Fruit fly (Drosophila melanogaster) whole organism, wandering third instar larva: ENCODE data around the gene CG13306.

Source experiments
- Abd-B ChIP-seq: fragments of >200 bp; optimal IDR thresholded peaks from 2 replicates; lab custom pipeline; 2017; ENCODE audit warnings: missing biosample characterization, missing genetic modification characterization
- CG32264 ChIP-seq: fragments of 200-800 bp; sonication (Bioruptor generic); optimal IDR thresholded peaks from 2 replicates; lab custom pipeline; 2016; ENCODE audit warnings: missing biosample characterization, missing genetic modification characterization
- CG9705 ChIP-seq: fragments of 200-800 bp; sonication (Bioruptor generic); optimal IDR thresholded peaks from 2 replicates; lab custom pipeline; 2018; ENCODE audit warnings: missing biosample characterization, mild to moderate bottlenecking, missing genetic modification characterization
- CrebA ChIP-seq: fragments of 200-800 bp; sonication (Bioruptor generic); optimal IDR thresholded peaks from 2 replicates; lab custom pipeline; 2016; ENCODE audit warnings: missing biosample characterization, mild to moderate bottlenecking, missing genetic modification characterization, borderline replicate concordance
- Dfd ChIP-seq: fragments of >200 bp; optimal IDR thresholded peaks from 2 replicates; lab custom pipeline; 2017; ENCODE audit warnings: missing biosample characterization, missing genetic modification characterization
- Dif ChIP-seq: fragments of 200-275, 200-300 bp; sonication (Bioruptor generic); optimal IDR thresholded peaks from 2 replicates; lab custom pipeline; 2018; ENCODE audit warnings: missing biosample characterization, missing genetic modification characterization; ENCODE audit not compliant: partially characterized antibody
- GATAd ChIP-seq: sonication (Bioruptor generic); optimal IDR thresholded peaks from 2 replicates; lab custom pipeline; 2016; ENCODE audit warnings: missing biosample characterization, missing genetic modification characterization
- HLH106 ChIP-seq: fragments of 200-800 bp; optimal IDR thresholded peaks from 3 replicates; lab custom pipeline; 2019; ENCODE audit warnings: missing biosample characterization, mild to moderate bottlenecking, missing genetic modification characterization, moderate library complexity
- Hnf4 ChIP-seq: fragments of 200-800 bp; sonication (Bioruptor generic); optimal IDR thresholded peaks from 2 replicates; lab custom pipeline; 2016; ENCODE audit warnings: missing biosample characterization, mild to moderate bottlenecking, missing genetic modification characterization
- Hr78 ChIP-seq: fragments of >200 bp; optimal IDR thresholded peaks from 2 replicates; lab custom pipeline; 2017; ENCODE audit warnings: missing biosample characterization, missing genetic modification characterization
- Hr83 ChIP-seq: fragments of 200-300 bp; sonication (Bioruptor generic); optimal IDR thresholded peaks from 2 replicates; lab custom pipeline; 2016; ENCODE audit warnings: missing biosample characterization, mild to moderate bottlenecking, missing genetic modification characterization, moderate library complexity; ENCODE audit not compliant: poor library complexity, severe bottlenecking
- Jra ChIP-seq: sonication (Bioruptor generic); optimal IDR thresholded peaks from 2 replicates; lab custom pipeline; 2016; ENCODE audit warnings: missing biosample characterization, missing genetic modification characterization
- Mio ChIP-seq: sonication (Bioruptor generic); optimal IDR thresholded peaks from 2 replicates; lab custom pipeline; 2016; ENCODE audit warnings: missing biosample characterization, missing genetic modification characterization
- Myc ChIP-seq: fragments of >200 bp; optimal IDR thresholded peaks from 2 replicates; lab custom pipeline; 2017
- N ChIP-seq: fragments of >200 bp; optimal IDR thresholded peaks from 2 replicates; lab custom pipeline; 2018; ENCODE audit warnings: missing biosample characterization, missing external identifiers, missing genetic modification characterization
- OdsH ChIP-seq: fragments of 200-800 bp; sonication (Bioruptor generic); optimal IDR thresholded peaks from 2 replicates; lab custom pipeline; 2016; ENCODE audit warnings: missing biosample characterization, mild to moderate bottlenecking, missing genetic modification characterization
- Rel ChIP-seq, 2 experiments: fragments of 200-800 bp; sonication (Bioruptor generic) in 1 of 2; optimal IDR thresholded peaks; 2 replicates in 1 of 2; 3 replicates in 1 of 2; lab custom pipeline; 2016 to 2019; ENCODE audit warnings: mild to moderate bottlenecking in 2 of 2, missing biosample characterization in 2 of 2, missing genetic modification characterization in 2 of 2, moderate library complexity in 1 of 2
- Sp1 ChIP-seq: fragments of 200-800 bp; sonication (Bioruptor generic); optimal IDR thresholded peaks from 3 replicates; lab custom pipeline; 2019; ENCODE audit warnings: missing biosample characterization, mild to moderate bottlenecking, missing genetic modification characterization, moderate library complexity
- Vsx2 ChIP-seq: fragments of 200-300, 225-300 bp; sonication (Bioruptor generic); optimal IDR thresholded peaks from 2 replicates; lab custom pipeline; 2018; ENCODE audit warnings: missing biosample characterization, missing genetic modification characterization; ENCODE audit not compliant: partially characterized antibody
- br ChIP-seq: fragments of 200-800 bp; sonication (Bioruptor generic); optimal IDR thresholded peaks from 2 replicates; lab custom pipeline; 2016; ENCODE audit warnings: missing biosample characterization, missing genetic modification characterization
- brk ChIP-seq: fragments of 200-800 bp; sonication (Bioruptor generic); optimal IDR thresholded peaks from 2 replicates; lab custom pipeline; 2016; ENCODE audit warnings: missing biosample characterization, mild to moderate bottlenecking, missing genetic modification characterization
- dl ChIP-seq, 2 experiments: fragments of 175-275, 200-275 bp in 1 of 2; fragments of 200-275 bp in 1 of 2; sonication (Bioruptor generic); optimal IDR thresholded peaks; lab custom pipeline; 2018; ENCODE audit warnings: mild to moderate bottlenecking in 2 of 2, missing biosample characterization in 2 of 2, missing genetic modification characterization in 2 of 2, moderate library complexity in 2 of 2; ENCODE audit not compliant: partially characterized antibody in 2 of 2, insufficient read depth in 1 of 2
- dmrt93B ChIP-seq: fragments of 200-800 bp; sonication (Bioruptor generic); optimal IDR thresholded peaks from 2 replicates; lab custom pipeline; 2018; ENCODE audit warnings: missing biosample characterization, mild to moderate bottlenecking, missing genetic modification characterization
- dsf ChIP-seq: sonication (Bioruptor generic); optimal IDR thresholded peaks from 2 replicates; lab custom pipeline; 2016; ENCODE audit warnings: missing biosample characterization, missing genetic modification characterization, borderline replicate concordance
- ey ChIP-seq: fragments of 200-800 bp; sonication (Bioruptor generic); optimal IDR thresholded peaks from 2 replicates; lab custom pipeline; 2016; ENCODE audit warnings: missing biosample characterization, missing genetic modification characterization
- foxo ChIP-seq, 2 experiments: fragments of 200-800 bp; sonication (Bioruptor generic); optimal IDR thresholded peaks; 2 replicates in 1 of 2; 3 replicates in 1 of 2; lab custom pipeline; 2016 to 2017; ENCODE audit warnings: missing biosample characterization in 2 of 2, missing genetic modification characterization in 2 of 2
- fru ChIP-seq: fragments of 200-800 bp; sonication (Bioruptor generic); optimal IDR thresholded peaks from 3 replicates; lab custom pipeline; 2016; ENCODE audit warnings: missing biosample characterization, mild to moderate bottlenecking, missing genetic modification characterization
- h ChIP-seq: fragments of 200-800 bp; sonication (Bioruptor generic); optimal IDR thresholded peaks from 3 replicates; lab custom pipeline; 2016; ENCODE audit warnings: missing biosample characterization, mild to moderate bottlenecking, missing genetic modification characterization
- jim ChIP-seq: fragments of 175-275, 200-325 bp; sonication (Bioruptor generic); optimal IDR thresholded peaks from 2 replicates; lab custom pipeline; 2016; ENCODE audit warnings: missing biosample characterization, mild to moderate bottlenecking, missing genetic modification characterization
- lola ChIP-seq: fragments of >200 bp; optimal IDR thresholded peaks from 2 replicates; lab custom pipeline; 2017; ENCODE audit warnings: missing biosample characterization, missing genetic modification characterization
- pan ChIP-seq: fragments of >200 bp; optimal IDR thresholded peaks from 2 replicates; lab custom pipeline; 2017
- psq ChIP-seq: fragments of 200-800 bp; sonication (Bioruptor generic); optimal IDR thresholded peaks from 3 replicates; lab custom pipeline; 2017; ENCODE audit warnings: missing biosample characterization, mild to moderate bottlenecking, missing genetic modification characterization, moderate library complexity
- rgr ChIP-seq: fragments of 200-800 bp; sonication (Bioruptor generic); optimal IDR thresholded peaks from 3 replicates; lab custom pipeline; 2016; ENCODE audit warnings: missing biosample characterization, mild to moderate bottlenecking, missing genetic modification characterization
- sage ChIP-seq: fragments of 200-800 bp; sonication (Bioruptor generic); optimal IDR thresholded peaks from 2 replicates; lab custom pipeline; 2016; ENCODE audit warnings: missing biosample characterization, mild to moderate bottlenecking, missing genetic modification characterization
- sv ChIP-seq: fragments of 200-800 bp; sonication (Bioruptor generic); optimal IDR thresholded peaks from 3 replicates; lab custom pipeline; 2016; ENCODE audit warnings: missing biosample characterization, missing genetic modification characterization
- tai ChIP-seq: sonication (Bioruptor generic); optimal IDR thresholded peaks from 2 replicates; lab custom pipeline; 2016; ENCODE audit warnings: missing biosample characterization, missing genetic modification characterization
- usp ChIP-seq: fragments of >200 bp; optimal IDR thresholded peaks from 2 replicates; lab custom pipeline; 2017; ENCODE audit warnings: missing biosample characterization, missing genetic modification characterization
- woc ChIP-seq: sonication (Bioruptor generic); optimal IDR thresholded peaks from 2 replicates; lab custom pipeline; 2016; ENCODE audit warnings: missing biosample characterization, mild to moderate bottlenecking, missing genetic modification characterization

Gene CG13306

DNA sequence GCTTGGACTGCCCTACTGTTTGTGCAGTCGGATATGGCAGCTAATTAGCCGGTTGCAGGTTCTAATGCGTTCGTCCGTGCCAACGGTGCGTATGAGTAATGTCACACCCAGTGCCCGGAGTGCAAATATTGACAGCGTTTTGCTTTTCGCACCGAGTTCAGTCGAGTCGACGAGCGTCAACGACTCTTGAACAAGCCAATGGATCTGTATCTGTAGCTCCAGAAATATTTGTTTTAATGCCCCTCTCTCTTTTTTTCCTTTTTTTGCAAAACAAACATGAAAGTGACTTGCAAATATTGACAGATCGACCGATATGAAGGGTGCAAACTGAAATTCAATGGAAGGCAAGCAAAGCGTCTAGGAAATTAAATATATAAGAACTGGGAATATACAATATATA is 47.1 kb downstream of the CG13306 start:
- TF ChIP-seq tai (GFP tag; lab: Kevin White, UChicago) (peak; percentile 91), Hr78 (GFP tag; lab: Kevin White, UChicago) (no peak), woc (peak; percentile 28), jim (peak; percentile 97), h (GFP tag; lab: Kevin White, UChicago) (peak; percentile 97), fru (GFP tag; lab: Kevin White, UChicago) (peak; percentile 80), CG32264 (peak; percentile 89), Vsx2 (no peak), sage (GFP tag; lab: Kevin White, UChicago) (peak; percentile 88), Dif (GFP tag; lab: Kevin White, UChicago) (no peak), psq (GFP tag; lab: Kevin White, UChicago) (peak; percentile 83), CG9705 (GFP tag; lab: Kevin White, UChicago) (peak; percentile 83), sv (GFP tag; lab: Kevin White, UChicago) (no peak), br (GFP tag; lab: Kevin White, UChicago) (peak; percentile 91), dsf (GFP tag; lab: Kevin White, UChicago) (peak; percentile 93), pan (lab: Kevin White, UChicago) (no peak), HLH106 (tag; lab: Kevin White, UChicago) (peak; percentile 65), Sp1 (peak; percentile 85), N (GFP tag; lab: Kevin White, UChicago) (no peak), CrebA (GFP tag; lab: Kevin White, UChicago) (peak; percentile 50), Jra (GFP tag; lab: Kevin White, UChicago) (peak; percentile 90), Abd-B (GFP tag; lab: Kevin White, UChicago) (no peak), dl (GFP tag; optimal IDR thresholded peaks at IDR 0.05; lab: Kevin White, UChicago; ENCODE audit: insufficient read depth in 1 of 2, partially characterized antibody in 2 of 2) (no peak), Hnf4 (peak; percentile 97), dmrt93B (GFP tag; lab: Kevin White, UChicago) (peak; percentile 78), Mio (GFP tag; lab: Kevin White, UChicago) (peak; percentile 66), Hr83 (GFP tag; lab: Kevin White, UChicago) (peak; percentile 100), rgr (GFP tag; lab: Kevin White, UChicago) (peak; percentile 98), foxo (GFP tag; optimal IDR thresholded peaks at IDR 0.05; lab: Kevin White, UChicago) (peak in 1 of 2 experiments; percentile 84), brk (GFP tag; lab: Kevin White, UChicago) (peak; percentile 93), OdsH (GFP tag; lab: Kevin White, UChicago) (peak; percentile 97), usp (GFP tag; lab: Kevin White, UChicago) (no peak), Myc (no peak), lola (no peak), Dfd (GFP tag; lab: Kevin White, UChicago) (no peak), Rel (GFP tag; optimal IDR thresholded peaks at IDR 0.05; lab: Kevin White, UChicago) (peak; percentile 83), Rel (tag; optimal IDR thresholded peaks at IDR 0.05; lab: Kevin White, UChicago) (peak; percentile 71), ey (GFP tag; lab: Kevin White, UChicago) (peak; percentile 68), GATAd (GFP tag; lab: Kevin White, UChicago) (peak; percentile 91)

DNA sequence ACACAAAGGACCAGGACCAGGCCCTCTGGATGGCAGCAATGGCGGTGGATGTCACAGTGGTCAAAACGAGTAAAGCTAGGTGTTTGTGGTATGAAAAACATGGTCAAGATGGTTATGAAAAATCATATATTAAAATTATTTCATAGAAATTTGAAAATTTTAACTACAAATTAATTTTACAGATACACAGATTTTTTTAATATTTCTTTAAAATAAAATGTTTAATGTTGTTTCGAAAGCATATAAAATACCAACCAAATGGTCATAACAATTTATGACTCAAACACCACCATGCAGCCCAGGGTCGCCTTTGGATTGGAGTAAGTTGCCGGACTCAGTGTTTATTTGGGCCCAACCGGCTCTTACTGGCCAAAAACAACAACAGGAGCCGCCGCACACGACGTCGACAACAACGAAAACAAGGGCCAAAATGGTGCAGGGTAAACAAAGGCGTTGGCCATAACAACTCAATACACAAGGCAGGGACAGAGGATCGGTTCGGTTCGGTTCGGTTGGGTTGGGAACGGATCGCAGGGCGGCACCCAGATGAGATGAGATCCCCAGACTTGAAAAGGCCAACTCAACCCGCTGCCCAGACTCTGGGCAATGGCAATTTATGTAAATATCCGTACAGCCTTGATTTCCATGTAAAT is 47.7 kb downstream of the CG13306 start:
- TF ChIP-seq rgr (GFP tag; lab: Kevin White, UChicago) (peak; percentile 22), pan (lab: Kevin White, UChicago) (no peak), CG32264 (peak; percentile 21), Hnf4 (peak; percentile 38), dsf (GFP tag; lab: Kevin White, UChicago) (peak; percentile 10), N (GFP tag; lab: Kevin White, UChicago) (no peak), sv (GFP tag; lab: Kevin White, UChicago) (no peak), sage (GFP tag; lab: Kevin White, UChicago) (peak; percentile 8), Hr83 (GFP tag; lab: Kevin White, UChicago) (peak; percentile 96), HLH106 (tag; lab: Kevin White, UChicago) (peak; percentile 72), Vsx2 (peak; percentile 60), psq (GFP tag; lab: Kevin White, UChicago) (peak; percentile 57), CrebA (GFP tag; lab: Kevin White, UChicago) (no peak), dmrt93B (GFP tag; lab: Kevin White, UChicago) (peak; percentile 42), ey (GFP tag; lab: Kevin White, UChicago) (no peak), jim (peak; percentile 61), Dif (GFP tag; lab: Kevin White, UChicago) (no peak), Hr78 (GFP tag; lab: Kevin White, UChicago) (no peak), Rel (GFP tag; optimal IDR thresholded peaks at IDR 0.05; lab: Kevin White, UChicago) (peak; percentile 60), Rel (tag; optimal IDR thresholded peaks at IDR 0.05; lab: Kevin White, UChicago) (no peak), OdsH (GFP tag; lab: Kevin White, UChicago) (peak; percentile 55), foxo (GFP tag; optimal IDR thresholded peaks at IDR 0.05; lab: Kevin White, UChicago) (peak in 1 of 2 experiments; percentile 74), tai (GFP tag; lab: Kevin White, UChicago) (peak; percentile 3), Sp1 (peak; percentile 72), fru (GFP tag; lab: Kevin White, UChicago) (peak; percentile 74), brk (GFP tag; lab: Kevin White, UChicago) (peak; percentile 48), CG9705 (GFP tag; lab: Kevin White, UChicago) (peak; percentile 13), h (GFP tag; lab: Kevin White, UChicago) (peak; percentile 27), woc (peak; percentile 54)
